Fruit fly (Drosophila melanogaster): Measurements from ENCODE around the gene Mob2.

Mob2 gene

dm6 chr3L:11531300-11531699 lies 30.7 kb downstream of the Mob2 start (continued):
- no peak for TF ChIP-seq unc-4 (GFP tag; IDR thresholded peaks at IDR 0.05; ENCODE audit: partially characterized antibody)
- no peak for TF ChIP-seq dm (GFP tag; optimal IDR thresholded peaks at IDR 0.05)
- peak; percentile 14 for TF ChIP-seq cwo (GFP tag; optimal IDR thresholded peaks at IDR 0.05)
- TF ChIP-seq pnt (GFP tag; optimal IDR thresholded peaks at IDR 0.05), result no peak
- peak; percentile 13 for TF ChIP-seq Med (GFP tag)
- peak; percentile 25 for TF ChIP-seq cg (GFP tag; optimal IDR thresholded peaks at IDR 0.05)
- TF ChIP-seq CG2129 (GFP tag; IDR thresholded peaks at IDR 0.05; ENCODE audit: partially characterized antibody), result no peak
- no peak for TF ChIP-seq CG13894 (tag; optimal IDR thresholded peaks at IDR 0.05)
- peak; percentile 60 for TF ChIP-seq lab (GFP tag; optimal IDR thresholded peaks at IDR 0.05)
- peak; percentile 3 for TF ChIP-seq CG7987 (GFP tag; optimal IDR thresholded peaks at IDR 0.05)
- no peak for TF ChIP-seq disco-r (GFP tag; optimal IDR thresholded peaks at IDR 0.05)
- no peak for TF ChIP-seq amos (GFP tag; IDR thresholded peaks at IDR 0.05; ENCODE audit: partially characterized antibody)
- peak; percentile 84 for TF ChIP-seq GATAe (GFP tag; conservative IDR thresholded peaks at IDR 0.05)
- TF ChIP-seq CG7357 (GFP tag; IDR thresholded peaks at IDR 0.05), result no peak
- peak; percentile 11 for TF ChIP-seq sug (tag; optimal IDR thresholded peaks at IDR 0.05)
- TF ChIP-seq CG11695 (GFP tag; IDR thresholded peaks at IDR 0.05), result 0 out of 3 replicates have a peak, but pooled peaks have one; percentile 10
- TF ChIP-seq chinmo (GFP tag; IDR thresholded peaks at IDR 0.05; ENCODE audit: partially characterized antibody), result 0 out of 4 replicates have a peak, but pooled peaks have one; percentile 16
- no peak for TF ChIP-seq CG17328 (GFP tag; IDR thresholded peaks at IDR 0.05)
- peak; percentile 87 for TF ChIP-seq mirr (GFP tag; optimal IDR thresholded peaks at IDR 0.05)
- TF ChIP-seq exex (tag; optimal IDR thresholded peaks at IDR 0.05), result peak; percentile 51
- no peak for TF ChIP-seq CG11723 (GFP tag; optimal IDR thresholded peaks at IDR 0.05)
- no peak for TF ChIP-seq cas (GFP tag; IDR thresholded peaks at IDR 0.05)
- TF ChIP-seq Rx (GFP tag; IDR thresholded peaks at IDR 0.05), result no peak
- no peak for TF ChIP-seq CrebB (tag; optimal IDR thresholded peaks at IDR 0.05)
- no peak for TF ChIP-seq ab (GFP tag; optimal IDR thresholded peaks at IDR 0.05)
- no peak for TF ChIP-seq CG7963 (GFP tag; IDR thresholded peaks at IDR 0.05; ENCODE audit: partially characterized antibody)
- no peak for TF ChIP-seq pb (GFP tag; optimal IDR thresholded peaks at IDR 0.05)
- peak; percentile 65; the same call in 1 of the 2 replicates for TF ChIP-seq rib (GFP tag; IDR thresholded peaks at IDR 0.05)
- TF ChIP-seq CG13296 (GFP tag; optimal IDR thresholded peaks at IDR 0.05), result no peak
- peak; percentile 36 for TF ChIP-seq ATbp (GFP tag; optimal IDR thresholded peaks at IDR 0.05)
- no peak for TF ChIP-seq Atf-2 (GFP tag; optimal IDR thresholded peaks at IDR 0.05)
- TF ChIP-seq Fer3 (tag; optimal IDR thresholded peaks at IDR 0.05), result no peak
- peak; percentile 54 for TF ChIP-seq caup (GFP tag; optimal IDR thresholded peaks at IDR 0.05; ENCODE audit: severe bottlenecking)
- peak; percentile 3 for TF ChIP-seq fd64A (GFP tag; optimal IDR thresholded peaks at IDR 0.05)
- no peak for TF ChIP-seq onecut (GFP tag; IDR thresholded peaks at IDR 0.05)
- TF ChIP-seq CG10565 (GFP tag; optimal IDR thresholded peaks at IDR 0.05), result no peak
- TF ChIP-seq CG17359 (tag; optimal IDR thresholded peaks at IDR 0.05), result peak; percentile 12
- no peak for TF ChIP-seq HLHmδ (GFP tag; optimal IDR thresholded peaks at IDR 0.05)
- no peak for TF ChIP-seq pita (GFP tag; optimal IDR thresholded peaks at IDR 0.05)

- peak; percentile 64; the same call in 1 of the 2 replicates for TF ChIP-seq crol (GFP tag; IDR thresholded peaks at IDR 0.05)
- TF ChIP-seq sens (GFP tag), result peak; percentile 69
- TF ChIP-seq caup (GFP tag; optimal IDR thresholded peaks at IDR 0.05; ENCODE audit: severe bottlenecking), result peak; percentile 27
- TF ChIP-seq CG10543 (GFP tag; optimal IDR thresholded peaks at IDR 0.05), result peak; percentile 39
- no peak for TF ChIP-seq Xbp1 (GFP tag; optimal IDR thresholded peaks at IDR 0.05)
- TF ChIP-seq CG18011 (GFP tag; optimal IDR thresholded peaks at IDR 0.05), result no peak
- TF ChIP-seq CG3065 (GFP tag; optimal IDR thresholded peaks at IDR 0.05), result no peak
- no peak for TF ChIP-seq Drgx (GFP tag; IDR thresholded peaks at IDR 0.05)
- TF ChIP-seq mirr (GFP tag; optimal IDR thresholded peaks at IDR 0.05), result peak; percentile 90
- TF ChIP-seq CG13894 (tag; optimal IDR thresholded peaks at IDR 0.05), result peak; percentile 15
- no peak for TF ChIP-seq CTCF (GFP tag; optimal IDR thresholded peaks at IDR 0.05)
- peak; percentile 31 for TF ChIP-seq Deaf1 (tag; optimal IDR thresholded peaks at IDR 0.05)
- TF ChIP-seq so (GFP tag; IDR thresholded peaks at IDR 0.05), result peak; percentile 7; the same call in 1 of the 3 replicates
- no peak for TF ChIP-seq phol (tag; optimal IDR thresholded peaks at IDR 0.05)
- TF ChIP-seq exex (tag; optimal IDR thresholded peaks at IDR 0.05), result peak; percentile 87
- peak; percentile 60 for TF ChIP-seq Med (GFP tag)
- no peak for TF ChIP-seq dmrt11E (tag; optimal IDR thresholded peaks at IDR 0.05)
- TF ChIP-seq Awh (GFP tag; IDR thresholded peaks at IDR 0.05), result 0 out of 2 replicates have a peak, but pooled peaks have one; percentile 18
Measured at dm6 chr3L:11530370-11530769, 31.7 kb downstream of the Mob2 start.

All from whole organism, embryonic.